Worm (Caenorhabditis elegans): Measurements from ENCODE around the gene lact-9.

DNA sequence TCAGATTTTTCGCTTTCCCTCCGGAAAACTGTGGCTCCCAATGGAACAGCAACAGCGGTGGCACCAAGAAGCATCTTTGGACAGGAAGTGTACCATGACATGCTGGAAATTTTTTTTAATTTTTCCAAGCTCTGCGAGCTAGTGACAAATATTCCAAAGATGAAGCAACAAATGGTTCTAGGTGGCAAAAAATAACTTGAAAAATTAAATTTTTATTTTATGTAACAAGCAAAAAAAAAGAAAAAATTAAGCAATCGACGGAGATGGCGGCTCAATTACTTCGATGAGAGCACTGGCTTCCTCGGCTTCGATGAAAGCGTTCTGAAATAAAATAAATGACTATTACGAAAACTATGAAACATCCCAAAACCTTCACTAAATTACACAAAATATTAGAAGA is at the start of gene lact-9:
- TF ChIP-seq ama-1 (optimal IDR thresholded peaks at IDR 0.05) (no peak), fkh-10 (GFP tag; optimal IDR thresholded peaks at IDR 0.05) (no peak), pqm-1 (tag; optimal IDR thresholded peaks at IDR 0.05) (no peak)

Measured in whole organism, late embryonic.